Fruit fly (Drosophila melanogaster): ENCODE results near the gene Mcr.

The Mcr gene

dm6 chr2L:8104706-8105105 lies 21.9 kb upstream of the Mcr start:
- TF ChIP-seq Eip78C (GFP tag) (no peak), Lpt (GFP tag; optimal IDR thresholded peaks at IDR 0.05) (no peak), Smox (GFP tag; optimal IDR thresholded peaks at IDR 0.05) (no peak), achi (GFP tag; optimal IDR thresholded peaks at IDR 0.05) (no peak), CG3919 (GFP tag; optimal IDR thresholded peaks at IDR 0.05) (no peak), salr (GFP tag; optimal IDR thresholded peaks at IDR 0.05) (no peak)

dm6 chr2L:8104094-8104493 lies 21.3 kb upstream of the Mcr start:
- TF ChIP-seq vri (GFP tag; optimal IDR thresholded peaks at IDR 0.05) (peak; percentile 17), CG10631 (GFP tag; optimal IDR thresholded peaks at IDR 0.05) (no peak)

- no peak for TF ChIP-seq Hr38 (GFP tag; optimal IDR thresholded peaks at IDR 0.05)
- no peak for TF ChIP-seq CG15336 (GFP tag; IDR thresholded peaks at IDR 0.05)
- no peak for TF ChIP-seq CG8319 (GFP tag; optimal IDR thresholded peaks at IDR 0.05)
- TF ChIP-seq CG11762 (GFP tag; optimal IDR thresholded peaks at IDR 0.05; ENCODE audit: insufficient read depth): no peak
- TF ChIP-seq fd85E (GFP tag; optimal IDR thresholded peaks at IDR 0.05): no peak
- no peak for TF ChIP-seq CG31627 (GFP tag; optimal IDR thresholded peaks at IDR 0.05)
These were observed 20.3 kb upstream of the Mcr start for dm6 chr2L:8103073-8103472.

- TF ChIP-seq svp (GFP tag) (peak; percentile 81), topi (GFP tag; optimal IDR thresholded peaks at IDR 0.05) (peak; percentile 33), Hr38 (GFP tag; optimal IDR thresholded peaks at IDR 0.05) (no peak), CG15336 (GFP tag; IDR thresholded peaks at IDR 0.05) (peak; percentile 56), salr (GFP tag; optimal IDR thresholded peaks at IDR 0.05) (no peak), achi (GFP tag; optimal IDR thresholded peaks at IDR 0.05) (peak; percentile 30), CG6163 (GFP tag; IDR thresholded peaks at IDR 0.05) (no peak), fkh (GFP tag; optimal IDR thresholded peaks at IDR 0.05) (peak; percentile 85), ss (GFP tag; optimal IDR thresholded peaks at IDR 0.05) (peak in 1 of 2 experiments; percentile 48), Hr4 (GFP tag; optimal IDR thresholded peaks at IDR 0.05) (peak; percentile 15), CG8119 (GFP tag; IDR thresholded peaks at IDR 0.05) (peak; percentile 56; the same call in 2 of the 3 replicates), CG7368 (GFP tag; optimal IDR thresholded peaks at IDR 0.05) (peak; percentile 8), Sox15 (GFP tag; optimal IDR thresholded peaks at IDR 0.05) (peak; percentile 13), lz (GFP tag; optimal IDR thresholded peaks at IDR 0.05) (peak; percentile 17), CG11294 (GFP tag; IDR thresholded peaks at IDR 0.05) (no peak), Met (GFP tag; optimal IDR thresholded peaks at IDR 0.05) (peak; percentile 60), CG8632 (GFP tag; optimal IDR thresholded peaks at IDR 0.05) (peak; percentile 8), cyc (GFP tag; optimal IDR thresholded peaks at IDR 0.05) (peak; percentile 42), CG6808 (GFP tag; optimal IDR thresholded peaks at IDR 0.05) (peak; percentile 11), Eip78C (GFP tag) (peak; percentile 75), CG1621 (tag; optimal IDR thresholded peaks at IDR 0.05) (no peak), pdm3 (GFP tag; optimal IDR thresholded peaks at IDR 0.05) (peak; percentile 46), CG11902 (GFP tag; optimal IDR thresholded peaks at IDR 0.05) (no peak), spab (GFP tag; optimal IDR thresholded peaks at IDR 0.05) (peak; percentile 9), Ets96B (tag; optimal IDR thresholded peaks at IDR 0.05) (peak; percentile 51), CG34406 (GFP tag; optimal IDR thresholded peaks at IDR 0.05) (peak; percentile 44), OdsH (GFP tag; optimal IDR thresholded peaks at IDR 0.05) (peak; percentile 50), esn (GFP tag; optimal IDR thresholded peaks at IDR 0.05) (peak; percentile 45), CG8319 (GFP tag; optimal IDR thresholded peaks at IDR 0.05) (no peak), Eip93F (GFP tag; optimal IDR thresholded peaks at IDR 0.05) (peak; percentile 26), dac (GFP tag; optimal IDR thresholded peaks at IDR 0.05) (no peak), acj6 (GFP tag; optimal IDR thresholded peaks at IDR 0.05) (peak; percentile 26), CG3032 (tag; optimal IDR thresholded peaks at IDR 0.05) (peak; percentile 32), Smox (GFP tag; optimal IDR thresholded peaks at IDR 0.05) (peak; percentile 59), CG6276 (GFP tag; optimal IDR thresholded peaks at IDR 0.05) (peak; percentile 55), CG6792 (GFP tag; optimal IDR thresholded peaks at IDR 0.05) (no peak), vri (GFP tag; optimal IDR thresholded peaks at IDR 0.05) (peak; percentile 97), CG10631 (GFP tag; optimal IDR thresholded peaks at IDR 0.05) (peak; percentile 18)
These were observed 17.9 kb upstream of the Mcr start for dm6 chr2L:8100489-8101352.
